Fruit fly (Drosophila melanogaster) whole organism, embryonic: ENCODE results near the gene MFS9.
A peak's percentile ranks its signal among the peaks of the same experiment; 100 is the strongest.

Experiments
- Atf-2 ChIP-seq: fragments of 200-800 bp; sonication (Bioruptor generic); optimal IDR thresholded peaks from 2 replicates; lab custom pipeline; 2016; ENCODE audit warnings: missing biosample characterization, missing genetic modification characterization
- Atf6 ChIP-seq: fragments of 200-800 bp; sonication (Bioruptor generic); IDR thresholded peaks from 2 replicates; pipeline ENCODE4 v1.3.6; 2022; ENCODE audit warnings: missing biosample characterization, missing genetic modification characterization
- BtbVII ChIP-seq: fragments of 200-800 bp; sonication (Bioruptor generic); optimal IDR thresholded peaks from 3 replicates; lab custom pipeline; 2017; ENCODE audit warnings: missing biosample characterization, mild to moderate bottlenecking, missing genetic modification characterization
- CG10431 ChIP-seq: fragments of 200-800 bp; sonication (Bioruptor generic); optimal IDR thresholded peaks from 3 replicates; lab custom pipeline; 2018; ENCODE audit warnings: missing biosample characterization, mild to moderate bottlenecking, missing genetic modification characterization
- CG10565 ChIP-seq: fragments of 200-800 bp; sonication (Bioruptor generic); optimal IDR thresholded peaks from 3 replicates; lab custom pipeline; 2016; ENCODE audit warnings: missing biosample characterization, mild to moderate bottlenecking, missing genetic modification characterization
- CG10979 ChIP-seq: fragments of 200-800 bp; sonication (Bioruptor generic); optimal IDR thresholded peaks from 2 replicates; lab custom pipeline; 2018; ENCODE audit warnings: missing biosample characterization, mild to moderate bottlenecking, missing genetic modification characterization, moderate library complexity
- CG12071 ChIP-seq: fragments of 200-800 bp; sonication (Bioruptor generic); optimal IDR thresholded peaks from 3 replicates; lab custom pipeline; 2018; ENCODE audit warnings: missing biosample characterization, mild to moderate bottlenecking, missing genetic modification characterization
- CG13424 ChIP-seq: fragments of 200-800 bp; sonication (Bioruptor generic); optimal IDR thresholded peaks from 2 replicates; lab custom pipeline; 2019; ENCODE audit warnings: missing biosample characterization, mild to moderate bottlenecking, missing genetic modification characterization, moderate library complexity
- CG13894 ChIP-seq: fragments of 200-800 bp; sonication (Bioruptor generic); optimal IDR thresholded peaks from 3 replicates; lab custom pipeline; 2018; ENCODE audit warnings: missing biosample characterization, mild to moderate bottlenecking, missing genetic modification characterization, moderate library complexity
- CG15269 ChIP-seq: fragments of 200-800 bp; sonication (Bioruptor generic); optimal IDR thresholded peaks from 2 replicates; lab custom pipeline; 2018; ENCODE audit warnings: missing biosample characterization, mild to moderate bottlenecking, missing genetic modification characterization, moderate library complexity
- CG18011 ChIP-seq: fragments of 200-800 bp; sonication (Bioruptor generic); optimal IDR thresholded peaks from 2 replicates; lab custom pipeline; 2017; ENCODE audit warnings: missing biosample characterization, missing genetic modification characterization, mild to moderate bottlenecking, moderate library complexity, missing genotype
- CG2678 ChIP-seq: fragments of 200-800 bp; sonication (Bioruptor generic); optimal IDR thresholded peaks from 3 replicates; lab custom pipeline; 2019; ENCODE audit warnings: missing biosample characterization, mild to moderate bottlenecking, missing genetic modification characterization, moderate library complexity
- CG2889 ChIP-seq: fragments of 200-800 bp; sonication (Bioruptor generic); IDR thresholded peaks from 3 replicates; pipeline ENCODE4 v1.3.6; 2022; ENCODE audit warnings: missing biosample characterization, missing genetic modification characterization
- CG3163 ChIP-seq: fragments of 200-800 bp; sonication (Bioruptor generic); optimal IDR thresholded peaks from 3 replicates; lab custom pipeline; 2016; ENCODE audit warnings: missing biosample characterization, missing genetic modification characterization
- CG4707 ChIP-seq: fragments of 200-800 bp; sonication (Bioruptor generic); optimal IDR thresholded peaks from 2 replicates; lab custom pipeline; 2018; ENCODE audit warnings: missing biosample characterization, mild to moderate bottlenecking, missing genetic modification characterization, moderate library complexity
- CG7963 ChIP-seq: fragments of 200-800 bp; sonication (Bioruptor generic); IDR thresholded peaks from 3 replicates; pipeline ENCODE4 v1.3.6; 2022; ENCODE audit warnings: missing biosample characterization, missing genetic modification characterization; ENCODE audit not compliant: partially characterized antibody
- CG8478 ChIP-seq: fragments of >200 bp; optimal IDR thresholded peaks from 2 replicates; lab custom pipeline; 2018
- CG8765 ChIP-seq: fragments of 200-800 bp; sonication (Bioruptor generic); IDR thresholded peaks from 2 replicates; pipeline ENCODE4 v1.3.6; 2022; ENCODE audit warnings: missing biosample characterization, missing genetic modification characterization
- CG9215 ChIP-seq: fragments of 200-800 bp; sonication (Bioruptor generic); IDR thresholded peaks from 2 replicates; pipeline ENCODE4 v1.3.6; 2022; ENCODE audit warnings: missing biosample characterization, missing genetic modification characterization
- CG9817 ChIP-seq: fragments of 200-800 bp; sonication (Bioruptor generic); optimal IDR thresholded peaks from 2 replicates; lab custom pipeline; 2018; ENCODE audit warnings: missing biosample characterization, mild to moderate bottlenecking, missing genetic modification characterization, moderate library complexity
- Eip74EF ChIP-seq, 2 experiments: fragments of 200-800 bp in 1 of 2; fragments of >200 bp in 1 of 2; sonication (Bioruptor generic) in 1 of 2; optimal IDR thresholded peaks; 2 replicates each; lab custom pipeline; 2017 to 2019; ENCODE audit warnings: missing biosample characterization in 2 of 2, missing genetic modification characterization in 2 of 2, mild to moderate bottlenecking in 1 of 2, moderate library complexity in 1 of 2
- Hand ChIP-seq: fragments of 200-800 bp; sonication (Bioruptor generic); optimal IDR thresholded peaks from 2 replicates; lab custom pipeline; 2017; ENCODE audit warnings: mild to moderate bottlenecking, missing biosample characterization, missing genetic modification reagents, missing genetic modification characterization
- Kr ChIP-seq: fragments of 200-800 bp; sonication (Bioruptor generic); optimal IDR thresholded peaks from 2 replicates; lab custom pipeline; 2017; ENCODE audit warnings: missing biosample characterization, mild to moderate bottlenecking, missing genetic modification characterization
- Mad ChIP-seq: fragments of 200-800 bp; sonication (Bioruptor generic); optimal IDR thresholded peaks from 2 replicates; lab custom pipeline; 2016; ENCODE audit warnings: missing biosample characterization, missing genetic modification characterization
- NC2α ChIP-seq: fragments of 200-800 bp; sonication (Bioruptor generic); optimal IDR thresholded peaks from 2 replicates; lab custom pipeline; 2016; ENCODE audit warnings: missing biosample characterization, missing genetic modification characterization
- NC2β ChIP-seq: fragments of 200-800 bp; sonication (Bioruptor generic); optimal IDR thresholded peaks from 2 replicates; lab custom pipeline; 2016; ENCODE audit warnings: missing biosample characterization, missing genetic modification characterization
- Nf-YA ChIP-seq: fragments of 200-800 bp; sonication (Bioruptor generic); IDR thresholded peaks from 2 replicates; pipeline ENCODE4 v1.3.6; 2022; ENCODE audit warnings: missing biosample characterization, missing genetic modification characterization
- NfI ChIP-seq: fragments of 200-800 bp; sonication (Bioruptor generic); optimal IDR thresholded peaks from 3 replicates; lab custom pipeline; 2018; ENCODE audit warnings: missing biosample characterization, mild to moderate bottlenecking, missing genetic modification characterization, moderate library complexity
- Oaz ChIP-seq: fragments of 200-800 bp; sonication (Bioruptor generic); IDR thresholded peaks from 2 replicates; pipeline ENCODE4 v1.3.6; 2022; ENCODE audit warnings: missing biosample characterization, missing genetic modification characterization
- Ravus ChIP-seq: fragments of 200-800 bp; sonication (Bioruptor generic); IDR thresholded peaks from 2 replicates; pipeline ENCODE4 v1.3.6; 2022; ENCODE audit warnings: missing biosample characterization, missing genetic modification characterization
- Usf ChIP-seq: fragments of 200-800 bp; sonication (Bioruptor generic); optimal IDR thresholded peaks from 2 replicates; lab custom pipeline; 2017; ENCODE audit warnings: missing genotype, missing biosample characterization, missing genetic modification characterization
- chif ChIP-seq, 2 experiments: fragments of 200-800 bp; sonication (Bioruptor generic); optimal IDR thresholded peaks; 3 replicates each; lab custom pipeline; 2016; ENCODE audit warnings: missing biosample characterization in 2 of 2, missing genetic modification characterization in 2 of 2
- dysf ChIP-seq: fragments of 200-800 bp; sonication (Bioruptor generic); IDR thresholded peaks from 3 replicates; pipeline ENCODE4 v1.3.6; 2022; ENCODE audit warnings: missing biosample characterization, missing genetic modification characterization
- esg ChIP-seq: fragments of 200-800 bp; sonication (Bioruptor generic); conservative IDR thresholded peaks from 2 replicates; pipeline ENCODE4 v1.3.6; 2022; ENCODE audit warnings: missing biosample characterization, missing genetic modification characterization
- ewg ChIP-seq: fragments of 200-800 bp; sonication (Bioruptor generic); optimal IDR thresholded peaks from 3 replicates; lab custom pipeline; 2017; ENCODE audit warnings: mild to moderate bottlenecking, missing biosample characterization, missing genetic modification reagents, missing genetic modification characterization
- fd64A ChIP-seq: fragments of 200-800 bp; sonication (Bioruptor generic); optimal IDR thresholded peaks from 3 replicates; lab custom pipeline; 2018; ENCODE audit warnings: missing biosample characterization, mild to moderate bottlenecking, missing genetic modification characterization
- kay ChIP-seq: fragments of 200-800 bp; sonication (Bioruptor generic); optimal IDR thresholded peaks from 2 replicates; lab custom pipeline; 2016; ENCODE audit warnings: missing biosample characterization, missing genetic modification characterization
- luna ChIP-seq: fragments of 200-800 bp; sonication (Bioruptor generic); optimal IDR thresholded peaks from 2 replicates; lab custom pipeline; 2016; ENCODE audit warnings: missing biosample characterization, missing genetic modification characterization
- nau ChIP-seq: fragments of 200-800 bp; sonication (Bioruptor generic); optimal IDR thresholded peaks from 3 replicates; lab custom pipeline; 2017; ENCODE audit warnings: missing biosample characterization, mild to moderate bottlenecking, missing genetic modification characterization, missing genetic modification reagents
- nmo ChIP-seq: fragments of 200-800 bp; sonication (Bioruptor generic); optimal IDR thresholded peaks from 2 replicates; lab custom pipeline; 2018; ENCODE audit warnings: missing biosample characterization, mild to moderate bottlenecking, missing genetic modification characterization, moderate library complexity
- oc ChIP-seq: fragments of 200-800 bp; sonication (Bioruptor generic); optimal IDR thresholded peaks from 2 replicates; lab custom pipeline; 2018; ENCODE audit warnings: missing biosample characterization, mild to moderate bottlenecking, missing genetic modification characterization, moderate library complexity
- pros ChIP-seq: fragments of 200-800 bp; sonication (Bioruptor generic); optimal IDR thresholded peaks from 3 replicates; lab custom pipeline; 2019; ENCODE audit warnings: missing biosample characterization, mild to moderate bottlenecking, missing genetic modification characterization, moderate library complexity
- pum ChIP-seq: fragments of 200-800 bp; sonication (Bioruptor generic); optimal IDR thresholded peaks from 2 replicates; lab custom pipeline; 2016; ENCODE audit warnings: missing biosample characterization, missing genetic modification characterization
- ranshi ChIP-seq: fragments of 200-800 bp; sonication (Bioruptor generic); IDR thresholded peaks from 2 replicates; pipeline ENCODE4 v1.3.6; 2022; ENCODE audit warnings: missing biosample characterization, missing genetic modification characterization
- repo ChIP-seq: fragments of 200-800 bp; sonication (Bioruptor generic); optimal IDR thresholded peaks from 2 replicates; lab custom pipeline; 2016; ENCODE audit warnings: missing biosample characterization, missing genetic modification characterization
- salm ChIP-seq: fragments of 200-800 bp; sonication (Bioruptor generic); optimal IDR thresholded peaks from 2 replicates; lab custom pipeline; 2018; ENCODE audit warnings: missing biosample characterization, mild to moderate bottlenecking, missing genetic modification characterization
- sisA ChIP-seq: fragments of 200-800 bp; sonication (Bioruptor generic); IDR thresholded peaks from 2 replicates; pipeline ENCODE4 v1.3.6; 2022; ENCODE audit warnings: missing biosample characterization, missing genetic modification characterization
- slbo ChIP-seq: fragments of 200-800 bp; sonication (Bioruptor generic); IDR thresholded peaks from 2 replicates; pipeline ENCODE4 v1.3.6; 2022; ENCODE audit warnings: missing biosample characterization, missing genetic modification characterization
- slp2 ChIP-seq: fragments of 200-800 bp; sonication (Bioruptor generic); optimal IDR thresholded peaks from 2 replicates; lab custom pipeline; 2016; ENCODE audit warnings: missing biosample characterization, missing genetic modification characterization
- sob ChIP-seq: fragments of 200-800 bp; sonication (Bioruptor generic); IDR thresholded peaks from 2 replicates; pipeline ENCODE4 v1.3.6; 2022; ENCODE audit warnings: missing biosample characterization, missing genetic modification characterization
- z ChIP-seq: fragments of 200-800 bp; sonication (Bioruptor generic); IDR thresholded peaks from 3 replicates; pipeline ENCODE4 v1.3.6; 2022; ENCODE audit warnings: missing biosample characterization, missing genetic modification characterization
- zf30C ChIP-seq: fragments of 200-800 bp; sonication (Bioruptor generic); optimal IDR thresholded peaks from 3 replicates; lab custom pipeline; 2018; ENCODE audit warnings: missing biosample characterization, mild to moderate bottlenecking, missing genetic modification characterization

MFS9 gene

dm6 chr3R:20555023-20555422 lies 42.8 kb upstream of the MFS9 start (continued):
- TF ChIP-seq pum (GFP tag; lab: Kevin White, UChicago): no peak
- TF ChIP-seq CG9817 (tag; lab: Kevin White, UChicago): no peak
- TF ChIP-seq Usf: no peak
- TF ChIP-seq CG13894 (tag; lab: Kevin White, UChicago): peak; percentile 67
- no peak for TF ChIP-seq Oaz
- no peak for TF ChIP-seq CG7963 (GFP tag; lab: Robert Waterston, UW)
- no peak for TF ChIP-seq CG4707 (GFP tag; lab: Kevin White, UChicago)
- no peak for TF ChIP-seq CG8478
- no peak for TF ChIP-seq CG10565 (GFP tag; lab: Kevin White, UChicago)
- no peak for TF ChIP-seq slp2 (GFP tag; lab: Kevin White, UChicago)
- no peak for TF ChIP-seq NC2β (GFP tag; lab: Kevin White, UChicago)
- no peak for TF ChIP-seq fd64A
- TF ChIP-seq z: no peak
- no peak for TF ChIP-seq CG2889
- no peak for TF ChIP-seq CG8765
- TF ChIP-seq zf30C (GFP tag; lab: Kevin White, UChicago): no peak
- peak; percentile 81 for TF ChIP-seq BtbVII (GFP tag; lab: Kevin White, UChicago)
- no peak for TF ChIP-seq repo (GFP tag; lab: Kevin White, UChicago)
- TF ChIP-seq CG12071: no peak
- no peak for TF ChIP-seq NC2α (GFP tag; lab: Kevin White, UChicago)
- peak; percentile 48 for TF ChIP-seq nau (GFP tag; lab: Kevin White, UChicago)
- peak; percentile 51 for TF ChIP-seq sisA (GFP tag; lab: Robert Waterston, UW)
- peak; percentile 40; the same call in 1 of the 2 replicates for TF ChIP-seq CG9215 (GFP tag; lab: Robert Waterston, UW)
- no peak for TF ChIP-seq Kr
- TF ChIP-seq CG10979 (tag; lab: Kevin White, UChicago): peak; percentile 51
- no peak for TF ChIP-seq chif (GFP tag; optimal IDR thresholded peaks at IDR 0.05; lab: Kevin White, UChicago)
- peak; percentile 73; the same call in 1 of the 2 replicates for TF ChIP-seq sob (GFP tag; lab: Robert Waterston, UW)
- no peak for TF ChIP-seq salm (tag; lab: Kevin White, UChicago)
- peak; percentile 87 for TF ChIP-seq CG2678
- peak; percentile 48; the same call in 1 of the 2 replicates for TF ChIP-seq ranshi (GFP tag; lab: Robert Waterston, UW)
- peak; percentile 73 for TF ChIP-seq dysf (GFP tag; lab: Robert Waterston, UW)
- TF ChIP-seq nmo (GFP tag; lab: Kevin White, UChicago): peak; percentile 64
- peak; percentile 2 for TF ChIP-seq NfI
- TF ChIP-seq CG3163 (GFP tag; lab: Kevin White, UChicago): no peak
- TF ChIP-seq CG18011 (GFP tag; lab: Kevin White, UChicago): no peak
- no peak for TF ChIP-seq slbo (GFP tag; lab: Robert Waterston, UW)
- peak; percentile 1 for TF ChIP-seq CG15269
- peak in 1 of 2 experiments; percentile 56 for TF ChIP-seq Eip74EF (GFP tag; optimal IDR thresholded peaks at IDR 0.05; lab: Kevin White, UChicago)
- no peak for TF ChIP-seq Nf-YA (GFP tag; lab: Robert Waterston, UW)
- no peak for TF ChIP-seq CG10431 (GFP tag; lab: Kevin White, UChicago)
- peak; percentile 40 for TF ChIP-seq esg (GFP tag; lab: Robert Waterston, UW)
- TF ChIP-seq ewg (GFP tag; lab: Kevin White, UChicago): no peak
- no peak for TF ChIP-seq Mad (GFP tag; lab: Kevin White, UChicago)
- no peak for TF ChIP-seq CG13424 (tag; lab: Kevin White, UChicago)
- no peak for TF ChIP-seq Hand
- no peak for TF ChIP-seq pros
- TF ChIP-seq Ravus (GFP tag; lab: Robert Waterston, UW): peak; percentile 45
- TF ChIP-seq kay (GFP tag; lab: Kevin White, UChicago): peak; percentile 46
- TF ChIP-seq oc: no peak
- TF ChIP-seq Atf-2 (GFP tag; lab: Kevin White, UChicago): no peak
- TF ChIP-seq luna (GFP tag; lab: Kevin White, UChicago): no peak
- TF ChIP-seq Atf6 (GFP tag; lab: Robert Waterston, UW): peak; percentile 78
